Worm (Caenorhabditis elegans): ENCODE measurements around the gene sar-1.
A peak's percentile ranks its signal among the peaks of the same experiment; 100 is the strongest.

sar-1 gene

DNA sequence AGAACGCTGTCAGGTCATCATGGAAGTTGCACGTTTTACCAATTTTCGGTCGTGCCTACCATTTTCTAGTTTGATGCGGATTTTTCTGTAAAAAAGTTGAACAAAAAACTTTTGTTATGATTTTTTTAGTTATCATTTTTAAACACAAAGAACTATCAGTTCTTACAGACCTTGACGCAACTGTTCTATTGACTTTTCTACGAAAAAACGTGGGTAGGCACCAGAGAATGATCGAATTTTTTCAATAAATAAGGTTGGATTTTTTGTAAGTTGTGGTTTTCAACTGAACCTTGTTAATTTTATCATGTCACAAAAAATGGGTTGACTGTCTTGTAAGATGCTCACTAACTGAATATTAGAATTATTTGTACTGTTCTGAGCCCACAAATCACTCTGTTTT is 34.5 kb downstream of the sar-1 start:
- TF ChIP-seq sma-9 (GFP tag; optimal IDR thresholded peaks at IDR 0.05), result peak; percentile 64
- no peak for TF ChIP-seq sma-9 (tag; optimal IDR thresholded peaks at IDR 0.05)
- no peak for TF ChIP-seq mab-5 (tag; optimal IDR thresholded peaks at IDR 0.05)

DNA sequence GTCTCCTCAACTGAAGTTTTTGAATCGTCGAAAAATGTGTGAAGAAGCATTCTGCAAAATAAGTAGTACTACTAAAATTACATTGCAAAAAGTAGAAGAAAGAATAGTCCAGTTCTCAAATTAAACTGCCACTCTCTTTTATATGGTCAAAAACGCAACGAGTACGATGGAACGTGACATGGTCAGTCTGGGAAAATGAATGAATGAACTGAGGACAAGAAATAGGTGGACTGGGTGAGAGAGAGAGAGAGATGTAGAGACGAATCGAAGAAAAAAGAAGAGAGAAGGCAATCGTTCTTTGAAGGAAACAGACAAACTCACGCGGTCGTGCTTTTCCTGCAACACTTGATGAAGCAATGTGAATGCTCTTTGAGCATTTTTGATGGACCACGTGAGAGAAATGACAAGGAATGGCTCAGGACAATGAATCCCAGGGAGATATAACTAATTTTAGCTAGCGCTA is 36.1 kb downstream of the sar-1 start, which contains the start of gene M01H9.3:
Gene M01H9.3, minus strand, starts transcription at position 51 of the 463 bp plus-strand sequence.
- TF ChIP-seq mdl-1 (tag; optimal IDR thresholded peaks at IDR 0.05) (peak in 1 of 2 experiments; percentile 68), elt-1 (tag; optimal IDR thresholded peaks at IDR 0.05) (no peak), unc-55 (GFP tag; optimal IDR thresholded peaks at IDR 0.05) (peak; percentile 57), mab-5 (tag; optimal IDR thresholded peaks at IDR 0.05) (peak; percentile 52), C34F6.9 (tag; optimal IDR thresholded peaks at IDR 0.05) (peak; percentile 82), crh-2 (tag; optimal IDR thresholded peaks at IDR 0.05) (peak; percentile 79), fos-1 (tag; optimal IDR thresholded peaks at IDR 0.05) (peak; percentile 55), lsy-2 (tag; optimal IDR thresholded peaks at IDR 0.05) (peak in 1 of 2 experiments; percentile 76), nhr-129 (tag; optimal IDR thresholded peaks at IDR 0.05) (peak; percentile 97), unc-62 (GFP tag; optimal IDR thresholded peaks at IDR 0.05) (no peak), elt-3 (tag; optimal IDR thresholded peaks at IDR 0.05) (no peak), F13H6.1 (tag; optimal IDR thresholded peaks at IDR 0.05) (peak; percentile 81), nhr-23 (tag; optimal IDR thresholded peaks at IDR 0.05) (no peak), sma-9 (GFP tag; optimal IDR thresholded peaks at IDR 0.05) (peak; percentile 90), sma-9 (tag; optimal IDR thresholded peaks at IDR 0.05) (no peak), ama-1 (optimal IDR thresholded peaks at IDR 0.05) (peak; percentile 91), zag-1 (tag; optimal IDR thresholded peaks at IDR 0.05) (peak; percentile 1), lin-11 (tag; optimal IDR thresholded peaks at IDR 0.05) (no peak), unc-39 (tag; optimal IDR thresholded peaks at IDR 0.05) (no peak), gmeb-1 (tag; optimal IDR thresholded peaks at IDR 0.05) (peak; percentile 24), peb-1 (tag; optimal IDR thresholded peaks at IDR 0.05) (no peak), sem-4 (tag; optimal IDR thresholded peaks at IDR 0.05) (peak; percentile 44), nhr-6 (tag; optimal IDR thresholded peaks at IDR 0.05) (peak; percentile 80), nhr-21 (tag; optimal IDR thresholded peaks at IDR 0.05) (peak; percentile 20), nhr-237 (tag; optimal IDR thresholded peaks at IDR 0.05) (no peak), nhr-25 (tag; optimal IDR thresholded peaks at IDR 0.05) (peak; percentile 60), sma-3 (GFP tag; optimal IDR thresholded peaks at IDR 0.05) (peak; percentile 39), ztf-4 (tag; optimal IDR thresholded peaks at IDR 0.05) (peak; percentile 76), snpc-4 (tag; optimal IDR thresholded peaks at IDR 0.05) (peak; percentile 15)

DNA sequence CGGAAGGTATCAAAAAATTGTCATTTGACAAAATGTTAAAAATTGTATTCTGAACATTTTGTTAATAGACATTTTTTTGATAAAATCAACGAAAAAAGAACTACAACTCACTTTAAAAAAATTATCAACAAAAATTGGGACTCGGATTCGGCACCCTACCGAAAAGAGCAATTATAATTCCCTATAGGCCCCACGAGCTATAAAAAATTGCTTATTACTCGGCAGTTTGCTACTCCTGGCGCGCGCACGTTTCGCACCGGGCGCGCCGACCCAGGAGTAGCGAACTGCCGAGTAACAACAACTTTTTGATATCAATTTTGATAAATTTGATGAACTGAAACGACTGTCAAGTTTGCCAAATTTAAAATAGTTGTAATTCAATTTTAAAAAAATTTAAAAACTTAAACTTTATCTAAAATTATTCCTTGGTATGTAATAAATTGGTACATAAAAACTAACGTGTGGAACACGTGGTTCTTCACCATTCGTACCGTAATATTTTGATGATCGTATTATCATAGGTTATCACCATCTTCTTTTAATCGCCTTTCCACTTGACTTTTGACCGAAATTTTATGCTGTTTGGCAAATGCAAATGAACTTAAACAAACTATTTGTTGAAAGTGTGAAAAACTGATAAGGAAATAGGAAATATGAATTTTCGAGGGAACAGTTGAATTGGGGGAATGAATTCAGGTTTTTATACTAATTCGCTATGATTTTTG is 37.6 kb downstream of the sar-1 start:
- TF ChIP-seq sma-9 (GFP tag; optimal IDR thresholded peaks at IDR 0.05) (peak; percentile 56), sma-9 (tag; optimal IDR thresholded peaks at IDR 0.05) (no peak), ama-1 (optimal IDR thresholded peaks at IDR 0.05) (no peak), nhr-10 (tag; optimal IDR thresholded peaks at IDR 0.05) (no peak), unc-39 (tag; optimal IDR thresholded peaks at IDR 0.05) (no peak), lin-13 (GFP tag; optimal IDR thresholded peaks at IDR 0.05) (no peak), lin-11 (tag; optimal IDR thresholded peaks at IDR 0.05) (no peak), nhr-129 (tag; optimal IDR thresholded peaks at IDR 0.05) (no peak), crh-2 (tag; optimal IDR thresholded peaks at IDR 0.05) (peak; percentile 35), nhr-25 (tag; optimal IDR thresholded peaks at IDR 0.05) (no peak), nhr-77 (tag; optimal IDR thresholded peaks at IDR 0.05) (no peak), mbf-1 (tag; optimal IDR thresholded peaks at IDR 0.05) (no peak), mab-5 (tag; optimal IDR thresholded peaks at IDR 0.05) (no peak), ceh-82 (tag; optimal IDR thresholded peaks at IDR 0.05) (no peak), ztf-1 (GFP tag; conservative IDR thresholded peaks at IDR 0.05) (no peak), fos-1 (tag; optimal IDR thresholded peaks at IDR 0.05) (peak; percentile 8), zag-1 (tag; optimal IDR thresholded peaks at IDR 0.05) (no peak)

DNA sequence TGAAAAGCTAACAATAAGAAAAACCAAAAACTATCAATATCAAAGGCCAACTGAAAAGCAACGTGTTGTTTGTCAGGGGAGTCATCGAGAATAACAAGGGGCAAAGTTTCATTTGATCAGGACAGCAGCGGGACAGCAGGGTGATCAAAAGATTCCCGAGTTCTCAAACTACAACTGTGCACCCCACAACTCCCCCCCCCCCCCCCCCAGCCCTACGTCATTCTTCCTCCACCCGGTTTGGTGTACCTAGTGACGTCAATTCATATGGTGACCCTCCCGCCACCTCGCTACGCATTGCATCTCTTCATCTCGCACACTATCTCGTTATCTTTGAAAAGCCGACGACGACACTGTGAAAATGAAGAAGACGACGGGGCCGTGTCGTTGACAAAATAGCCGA is 39.4 kb downstream of the sar-1 start:
- TF ChIP-seq nhr-237 (tag; optimal IDR thresholded peaks at IDR 0.05), result no peak
- no peak for TF ChIP-seq nhr-25 (tag; optimal IDR thresholded peaks at IDR 0.05)
- TF ChIP-seq ZK546.5 (tag; optimal IDR thresholded peaks at IDR 0.05), result no peak
- peak; percentile 12 for TF ChIP-seq nhr-129 (tag; optimal IDR thresholded peaks at IDR 0.05)
- no peak for TF ChIP-seq sma-9 (GFP tag; optimal IDR thresholded peaks at IDR 0.05)
- TF ChIP-seq sma-9 (tag; optimal IDR thresholded peaks at IDR 0.05), result no peak
- no peak for TF ChIP-seq nhr-23 (tag; optimal IDR thresholded peaks at IDR 0.05)
- no peak for TF ChIP-seq F13H6.1 (tag; optimal IDR thresholded peaks at IDR 0.05)
- TF ChIP-seq nhr-77 (tag; optimal IDR thresholded peaks at IDR 0.05), result no peak
- TF ChIP-seq nhr-6 (tag; optimal IDR thresholded peaks at IDR 0.05), result no peak
- no peak for TF ChIP-seq sem-4 (tag; optimal IDR thresholded peaks at IDR 0.05)
- TF ChIP-seq ztf-1 (GFP tag; conservative IDR thresholded peaks at IDR 0.05), result 0 out of 2 replicates have a peak, but pooled peaks have one; percentile 34
- no peak for TF ChIP-seq mdl-1 (tag; optimal IDR thresholded peaks at IDR 0.05)
- no peak for TF ChIP-seq C34F6.9 (tag; optimal IDR thresholded peaks at IDR 0.05)
- no peak for TF ChIP-seq R02D3.7 (tag; optimal IDR thresholded peaks at IDR 0.05)
